Worm (Caenorhabditis elegans) whole organism, young adult: Measurements from ENCODE around the gene T13B5.9.
A peak's percentile ranks its signal among the peaks of the same experiment; 100 is the strongest.

Experiments used
- B0336.3 ChIP-seq: fragments of 200-800 bp; sonication (Bioruptor generic); IDR thresholded peaks from 2 replicates; pipeline ENCODE4 v1.3.6; 2022; ENCODE audit warnings: missing genetic modification characterization, missing compliant biosample characterization
- C17E4.6 ChIP-seq: fragments of 200-800 bp; sonication (Bioruptor generic); IDR thresholded peaks from 2 replicates; pipeline ENCODE4 v1.3.6; 2022; ENCODE audit warnings: missing genetic modification reagents, missing genetic modification characterization, missing compliant biosample characterization
- F10E7.11 ChIP-seq: sonication (generic microtip); optimal IDR thresholded peaks from 2 replicates; lab custom pipeline; 2017; ENCODE audit warnings: mild to moderate bottlenecking, missing genetic modification characterization, moderate library complexity, missing compliant biosample characterization
- F33H1.4 ChIP-seq: fragments of 200-800 bp; sonication (Bioruptor generic); IDR thresholded peaks from 2 replicates; pipeline ENCODE4 v1.3.6; 2022; ENCODE audit warnings: missing genetic modification reagents, missing genetic modification characterization, missing compliant biosample characterization
- F37B4.10 ChIP-seq: fragments of 200-800 bp; sonication (Bioruptor generic); IDR thresholded peaks from 2 replicates; pipeline ENCODE4 v1.3.6; 2022; ENCODE audit warnings: missing genetic modification characterization, missing compliant biosample characterization
- F49E8.2 ChIP-seq: sonication (generic microtip); optimal IDR thresholded peaks from 3 replicates; lab custom pipeline; 2017; ENCODE audit warnings: missing genetic modification characterization, mild to moderate bottlenecking, missing compliant biosample characterization, antibody characterized with exemption, moderate library complexity; ENCODE audit not compliant: insufficient read depth
- T26A5.8 ChIP-seq: sonication (generic microtip); optimal IDR thresholded peaks from 2 replicates; lab custom pipeline; 2016; ENCODE audit warnings: missing genetic modification characterization, missing compliant biosample characterization
- Y53F4B.3 ChIP-seq: fragments of 200-800 bp; sonication (Bioruptor generic); IDR thresholded peaks from 2 replicates; pipeline ENCODE4 v1.3.6; 2022; ENCODE audit warnings: missing genetic modification reagents, missing genetic modification characterization, missing compliant biosample characterization
- Y53G8AR.9 ChIP-seq: fragments of 200-800 bp; sonication (Bioruptor generic); conservative IDR thresholded peaks from 2 replicates; pipeline ENCODE4 v1.3.6; 2022; ENCODE audit warnings: missing genetic modification reagents, missing genetic modification characterization, missing compliant biosample characterization
- ZK185.1 ChIP-seq: sonication (generic microtip); optimal IDR thresholded peaks from 2 replicates; lab custom pipeline; 2016; ENCODE audit warnings: mild to moderate bottlenecking, missing genetic modification characterization, missing compliant biosample characterization; ENCODE audit not compliant: poor library complexity, severe bottlenecking
- ama-1 ChIP-seq, 3 experiments: fragments of 150-350 bp in 1 of 3; sonication (generic microtip) in 2 of 3; optimal IDR thresholded peaks; 2 replicates each; lab custom pipeline; 2014 to 2018; ENCODE audit warnings: missing biosample characterization in 2 of 3, missing genetic modification characterization in 2 of 3, missing genetic modification reagents in 2 of 3
- atf-7 ChIP-seq: sonication (generic microtip); optimal IDR thresholded peaks from 2 replicates; lab custom pipeline; 2017; ENCODE audit warnings: mild to moderate bottlenecking, missing genetic modification characterization, missing compliant biosample characterization
- athp-1 ChIP-seq: sonication (generic microtip); optimal IDR thresholded peaks from 2 replicates; lab custom pipeline; 2017; ENCODE audit warnings: mild to moderate bottlenecking, missing genetic modification characterization, missing compliant biosample characterization
- ceh-100 ChIP-seq: fragments of 200-800 bp; sonication (Bioruptor generic); IDR thresholded peaks from 2 replicates; pipeline ENCODE4 v1.3.6; 2022; ENCODE audit warnings: missing genetic modification reagents, missing genetic modification characterization, missing compliant biosample characterization
- ceh-27 ChIP-seq: fragments of 200-800 bp; sonication (Bioruptor generic); optimal IDR thresholded peaks from 2 replicates; lab custom pipeline; 2018; ENCODE audit warnings: mild to moderate bottlenecking, missing genetic modification characterization, moderate library complexity, missing compliant biosample characterization
- ceh-58 ChIP-seq: fragments of 200-800 bp; sonication (Bioruptor generic); IDR thresholded peaks from 2 replicates; pipeline ENCODE4 v1.3.6; 2022; ENCODE audit warnings: missing genetic modification characterization, missing compliant biosample characterization
- dox-1 ChIP-seq: fragments of 200-800 bp; sonication (Bioruptor generic); IDR thresholded peaks from 2 replicates; pipeline ENCODE4 v1.3.6; 2022; ENCODE audit warnings: missing genetic modification reagents, missing genetic modification characterization, missing compliant biosample characterization
- dpff-1 ChIP-seq: sonication (generic microtip); optimal IDR thresholded peaks from 2 replicates; lab custom pipeline; 2017; ENCODE audit warnings: mild to moderate bottlenecking, missing genetic modification characterization, missing compliant biosample characterization
- ekl-4 ChIP-seq: fragments of 200-800 bp; sonication (Bioruptor generic); IDR thresholded peaks from 2 replicates; pipeline ENCODE4 v1.3.6; 2022; ENCODE audit warnings: missing genetic modification reagents, missing genetic modification characterization, missing compliant biosample characterization
- fkh-3 ChIP-seq: sonication (generic microtip); optimal IDR thresholded peaks from 2 replicates; lab custom pipeline; 2016; ENCODE audit warnings: mild to moderate bottlenecking, missing genetic modification characterization, missing compliant biosample characterization
- him-1 ChIP-seq: sonication (generic microtip); optimal IDR thresholded peaks from 2 replicates; lab custom pipeline; 2016; ENCODE audit warnings: missing genotype, missing genetic modification reagents, missing genetic modification characterization, missing compliant biosample characterization
- hlh-12 ChIP-seq: sonication (generic microtip); optimal IDR thresholded peaks from 2 replicates; lab custom pipeline; 2016; ENCODE audit warnings: missing genetic modification characterization, missing compliant biosample characterization
- hsf-1 ChIP-seq: fragments of 200-800 bp; sonication (Bioruptor generic); IDR thresholded peaks from 2 replicates; pipeline ENCODE4 v1.3.6; 2022; ENCODE audit warnings: missing genetic modification reagents, missing genetic modification characterization, missing compliant biosample characterization
- lin-35 ChIP-seq, 3 experiments: fragments of 150-350 bp in 2 of 3; sonication (generic microtip) in 1 of 3; optimal IDR thresholded peaks; 2 replicates each; lab custom pipeline; 2014 to 2018; ENCODE audit warnings: missing biosample characterization in 3 of 3, missing genetic modification characterization in 3 of 3, missing genetic modification reagents in 3 of 3
- lin-54 ChIP-seq: fragments of 200-800 bp; sonication (Bioruptor generic); optimal IDR thresholded peaks from 2 replicates; lab custom pipeline; 2018; ENCODE audit warnings: mild to moderate bottlenecking, missing genetic modification characterization, missing compliant biosample characterization
- lsy-27 ChIP-seq: sonication (generic microtip); optimal IDR thresholded peaks from 2 replicates; lab custom pipeline; 2017; ENCODE audit warnings: missing genetic modification characterization, mild to moderate bottlenecking, missing compliant biosample characterization, antibody characterized with exemption, missing genotype, borderline replicate concordance; ENCODE audit not compliant: insufficient read depth
- madf-8 ChIP-seq: fragments of 200-800 bp; sonication (Bioruptor generic); conservative IDR thresholded peaks from 2 replicates; pipeline ENCODE4 v1.3.6; 2022; ENCODE audit warnings: missing genetic modification reagents, missing genetic modification characterization, missing compliant biosample characterization
- mel-28 ChIP-seq: sonication (generic microtip); optimal IDR thresholded peaks from 2 replicates; lab custom pipeline; 2016; ENCODE audit warnings: borderline replicate concordance, mild to moderate bottlenecking, missing genetic modification characterization, missing compliant biosample characterization
- mes-4 ChIP-seq: sonication (generic microtip); optimal IDR thresholded peaks from 2 replicates; lab custom pipeline; 2016; ENCODE audit warnings: missing genotype, missing genetic modification characterization, missing compliant biosample characterization
- mxl-1 ChIP-seq: sonication (generic microtip); optimal IDR thresholded peaks from 2 replicates; lab custom pipeline; 2016; ENCODE audit warnings: missing genetic modification characterization, missing compliant biosample characterization
- nfya-2 ChIP-seq: fragments of 200-800 bp; sonication (Bioruptor generic); IDR thresholded peaks from 2 replicates; pipeline ENCODE4 v1.3.6; 2022; ENCODE audit warnings: missing genetic modification reagents, missing genetic modification characterization, missing compliant biosample characterization
- nfyb-1 ChIP-seq: fragments of 200-800 bp; sonication (Bioruptor generic); IDR thresholded peaks from 2 replicates; pipeline ENCODE4 v1.3.6; 2022; ENCODE audit warnings: missing genetic modification reagents, missing genetic modification characterization, missing compliant biosample characterization
- nhr-120 ChIP-seq: fragments of 200-800 bp; sonication (Bioruptor generic); IDR thresholded peaks from 2 replicates; pipeline ENCODE4 v1.3.6; 2022; ENCODE audit warnings: missing genetic modification characterization, missing compliant biosample characterization
- nhr-179 ChIP-seq: sonication (generic microtip); optimal IDR thresholded peaks from 2 replicates; lab custom pipeline; 2016; ENCODE audit warnings: mild to moderate bottlenecking, missing genetic modification characterization, missing compliant biosample characterization
- rec-8 ChIP-seq, 2 experiments: sonication (generic microtip); optimal IDR thresholded peaks; 2 replicates each; lab custom pipeline; 2016; ENCODE audit warnings: mild to moderate bottlenecking in 2 of 2, missing genetic modification characterization in 2 of 2, missing genetic modification reagents in 2 of 2, missing genotype in 2 of 2, missing biosample characterization in 1 of 2, missing compliant biosample characterization in 1 of 2, moderate library complexity in 1 of 2
- rpc-1 ChIP-seq, 2 experiments: fragments of 150-350 bp in 1 of 2; sonication (generic microtip) in 1 of 2; optimal IDR thresholded peaks; 2 replicates each; lab custom pipeline; 2014 to 2018; ENCODE audit warnings: missing biosample characterization in 1 of 2, missing genetic modification characterization in 1 of 2, missing genetic modification reagents in 1 of 2, missing genotype in 1 of 2
- sdz-38 ChIP-seq: sonication (generic microtip); optimal IDR thresholded peaks from 2 replicates; lab custom pipeline; 2016; ENCODE audit warnings: missing genotype, missing genetic modification characterization, missing compliant biosample characterization
- sea-2 ChIP-seq: fragments of 200-800 bp; sonication (Bioruptor generic); IDR thresholded peaks from 2 replicates; pipeline ENCODE4 v1.3.6; 2022; ENCODE audit warnings: missing genetic modification characterization, missing compliant biosample characterization
- snpc-3.4 ChIP-seq: sonication (generic microtip); optimal IDR thresholded peaks from 2 replicates; lab custom pipeline; 2017; ENCODE audit warnings: missing genetic modification characterization, mild to moderate bottlenecking, missing compliant biosample characterization, antibody characterized with exemption, moderate library complexity, missing genotype, missing genetic modification reagents
- snpc-4 ChIP-seq, 5 experiments: fragments of 150-350 bp in 1 of 5; sonication (generic microtip) in 4 of 5; optimal IDR thresholded peaks; 2 replicates each; lab custom pipeline; 2014 to 2018; ENCODE audit warnings: missing genetic modification characterization in 5 of 5, missing biosample characterization in 3 of 5, antibody characterized with exemption in 2 of 5, mild to moderate bottlenecking in 2 of 5, missing compliant biosample characterization in 2 of 5, missing genotype in 2 of 5, moderate library complexity in 2 of 5, missing genetic modification reagents in 1 of 5
- somi-1 ChIP-seq: fragments of 200-800 bp; sonication (Bioruptor generic); optimal IDR thresholded peaks from 2 replicates; lab custom pipeline; 2018; ENCODE audit warnings: mild to moderate bottlenecking, missing genetic modification characterization, missing compliant biosample characterization
- sptf-2 ChIP-seq: fragments of 200-800 bp; sonication (Bioruptor generic); optimal IDR thresholded peaks from 2 replicates; lab custom pipeline; 2018; ENCODE audit warnings: mild to moderate bottlenecking, missing genetic modification characterization, missing compliant biosample characterization
- xnd-1 ChIP-seq: sonication (generic microtip); optimal IDR thresholded peaks from 2 replicates; lab custom pipeline; 2016; ENCODE audit warnings: missing genotype, missing genetic modification reagents, missing genetic modification characterization, missing compliant biosample characterization
- zfh-2 ChIP-seq: fragments of 200-800 bp; sonication (Bioruptor generic); conservative IDR thresholded peaks from 2 replicates; pipeline ENCODE4 v1.3.6; 2022; ENCODE audit warnings: missing genetic modification reagents, missing genetic modification characterization, missing compliant biosample characterization
- zim-3 ChIP-seq: sonication (generic microtip); optimal IDR thresholded peaks from 2 replicates; lab custom pipeline; 2017; ENCODE audit warnings: mild to moderate bottlenecking, missing genetic modification characterization, moderate library complexity, missing compliant biosample characterization
- ztf-22 ChIP-seq: fragments of 200-800 bp; sonication (Bioruptor generic); optimal IDR thresholded peaks from 2 replicates; lab custom pipeline; 2018; ENCODE audit warnings: mild to moderate bottlenecking, missing genetic modification characterization, moderate library complexity, missing compliant biosample characterization

T13B5.9 gene

ce11 chrII:1103484-1104100, 717 bp downstream of the T13B5.9 start (continued):
- TF ChIP-seq nhr-179 (tag; lab: Kevin White, UChicago) (no peak), F37B4.10 (no peak), sdz-38 (tag; lab: Kevin White, UChicago) (no peak), atf-7 (tag; lab: Kevin White, UChicago) (peak; percentile 69), zim-3 (tag; lab: Kevin White, UChicago) (no peak), him-1 (tag; lab: Kevin White, UChicago) (no peak), hlh-12 (tag; lab: Kevin White, UChicago) (no peak), B0336.3 (GFP tag; lab: Robert Waterston, UW) (no peak), T26A5.8 (tag; lab: Kevin White, UChicago) (no peak), snpc-4 (GFP tag; optimal IDR thresholded peaks at IDR 0.05; lab: Kevin White, UChicago) (no peak), snpc-4 (tag; optimal IDR thresholded peaks at IDR 0.05; lab: Kevin White, UChicago) (no peak), mes-4 (no peak), sea-2 (GFP tag; lab: Robert Waterston, UW) (no peak), ceh-58 (GFP tag; lab: Robert Waterston, UW) (no peak), ceh-27 (no peak), F10E7.11 (tag; lab: Kevin White, UChicago) (no peak), zfh-2 (GFP tag; lab: Robert Waterston, UW) (no peak), hsf-1 (GFP tag; lab: Robert Waterston, UW) (no peak), F49E8.2 (no peak), sptf-2 (no peak), ekl-4 (GFP tag; lab: Robert Waterston, UW) (no peak), nfyb-1 (GFP tag; lab: Robert Waterston, UW) (no peak), lin-35 (GFP tag; optimal IDR thresholded peaks at IDR 0.05; lab: Kevin White, UChicago) (no peak), athp-1 (tag; lab: Kevin White, UChicago) (no peak), xnd-1 (tag; lab: Kevin White, UChicago) (no peak), dox-1 (GFP tag; lab: Robert Waterston, UW) (peak; percentile 54; the same call in 1 of the 2 replicates), fkh-3 (tag; lab: Kevin White, UChicago) (no peak), mxl-1 (tag; lab: Kevin White, UChicago) (no peak), lin-54 (GFP tag; lab: Kevin White, UChicago) (no peak), nfya-2 (GFP tag; lab: Robert Waterston, UW) (no peak), F33H1.4 (no peak), nhr-120 (no peak), Y53G8AR.9 (GFP tag; lab: Robert Waterston, UW) (no peak), ZK185.1 (tag; lab: Kevin White, UChicago) (no peak), C17E4.6 (GFP tag; lab: Robert Waterston, UW) (no peak), somi-1 (GFP tag; lab: Kevin White, UChicago) (no peak), snpc-3.4 (tag; lab: Kevin White, UChicago) (no peak), mel-28 (no peak), ceh-100 (GFP tag; lab: Robert Waterston, UW) (no peak), dpff-1 (tag; lab: Kevin White, UChicago) (no peak), rpc-1 (optimal IDR thresholded peaks at IDR 0.05; lab: Kevin White, UChicago) (peak; percentile 13), rpc-1 (tag; optimal IDR thresholded peaks at IDR 0.05; lab: Kevin White, UChicago) (peak; percentile 57), ama-1 (optimal IDR thresholded peaks at IDR 0.05; lab: Kevin White, UChicago) (no peak), ama-1 (GFP tag; optimal IDR thresholded peaks at IDR 0.05; lab: Kevin White, UChicago) (no peak), rec-8 (tag; optimal IDR thresholded peaks at IDR 0.05; lab: Kevin White, UChicago) (no peak), lsy-27 (no peak), Y53F4B.3 (GFP tag; lab: Robert Waterston, UW) (no peak), ztf-22 (peak; percentile 65), madf-8 (no peak)
